Worm (Caenorhabditis elegans) whole organism, L4/young adult: ENCODE measurements around the gene clec-182.

Source experiments
- W03F9.2 ChIP-seq: fragments of 150-350 bp; optimal IDR thresholded peaks from 2 replicates; lab custom pipeline; 2014; ENCODE audit warnings: missing biosample characterization, missing genetic modification characterization
- dao-5 ChIP-seq: sonication (generic microtip); optimal IDR thresholded peaks from 2 replicates; lab custom pipeline; 2016; ENCODE audit warnings: missing genotype, missing genetic modification characterization, moderate library complexity, missing compliant biosample characterization
- him-1 ChIP-seq: sonication (generic microtip); optimal IDR thresholded peaks from 2 replicates; lab custom pipeline; 2016; ENCODE audit warnings: missing genotype, missing genetic modification reagents, missing genetic modification characterization, missing compliant biosample characterization

- TF ChIP-seq W03F9.2 (tag; lab: Kevin White, UChicago) (no peak), him-1 (tag; lab: Kevin White, UChicago) (no peak), dao-5 (tag; lab: Kevin White, UChicago) (no peak)
These were observed 13.3 kb downstream of the clec-182 start, which contains the start of gene C33D9.13 for ce11 chrIV:8784855-8785327.
